Worm (Caenorhabditis elegans) whole organism, mixed stage, embryonic: ENCODE data around the gene C34C12.7.

Source experiments
- lin-13 ChIP-seq: fragments of 150-350 bp; optimal IDR thresholded peaks from 2 replicates; lab custom pipeline; 2014; ENCODE audit warnings: missing biosample characterization, missing genetic modification characterization
- snpc-4 ChIP-seq: fragments of 150-350 bp; optimal IDR thresholded peaks from 2 replicates; lab custom pipeline; 2014; ENCODE audit warnings: missing biosample characterization, missing genetic modification characterization
- ztf-11 ChIP-seq: fragments of 150-350 bp; optimal IDR thresholded peaks from 2 replicates; lab custom pipeline; 2014; ENCODE audit warnings: missing biosample characterization, missing genetic modification characterization

DNA sequence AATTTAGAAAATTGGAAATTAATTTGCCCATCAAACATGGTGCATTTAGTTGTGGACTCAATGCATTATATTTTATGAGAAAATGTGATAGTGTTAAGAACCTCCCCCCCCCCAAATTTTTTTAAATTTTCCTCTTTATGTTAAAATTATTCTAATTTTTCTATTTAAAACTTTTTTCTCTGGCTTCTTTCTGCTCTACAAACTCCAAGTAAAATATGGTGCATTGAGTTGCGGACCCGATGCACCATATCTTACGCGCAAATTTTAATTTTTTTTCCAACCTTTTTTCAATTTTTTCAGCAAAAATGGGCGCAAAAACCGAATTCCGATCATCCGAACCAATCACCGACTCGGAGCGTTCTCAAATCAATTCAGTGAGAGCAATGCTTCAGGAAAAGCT is 5.8 kb downstream of the C34C12.7 start, which contains the start of gene C34C12.6:
- no peak for TF ChIP-seq snpc-4 (tag; lab: Kevin White, UChicago)
- no peak for TF ChIP-seq lin-13 (tag; lab: Kevin White, UChicago)
- TF ChIP-seq ztf-11 (tag; lab: Kevin White, UChicago), result no peak
